Worm (Caenorhabditis elegans) whole organism, young adult: ENCODE measurements around the gene F28B12.1.

Experiments used
- B0035.1 ChIP-seq: sonication (generic microtip); optimal IDR thresholded peaks from 2 replicates; lab custom pipeline; 2016; ENCODE audit warnings: missing genetic modification characterization, mild to moderate bottlenecking, missing compliant biosample characterization, missing genotype, missing genetic modification reagents
- F10E7.11 ChIP-seq: sonication (generic microtip); optimal IDR thresholded peaks from 2 replicates; lab custom pipeline; 2017; ENCODE audit warnings: mild to moderate bottlenecking, missing genetic modification characterization, moderate library complexity, missing compliant biosample characterization
- F33H1.4 ChIP-seq: fragments of 200-800 bp; sonication (Bioruptor generic); IDR thresholded peaks from 2 replicates; pipeline ENCODE4 v1.3.6; 2022; ENCODE audit warnings: missing genetic modification reagents, missing genetic modification characterization, missing compliant biosample characterization
- F37B4.10 ChIP-seq: fragments of 200-800 bp; sonication (Bioruptor generic); IDR thresholded peaks from 2 replicates; pipeline ENCODE4 v1.3.6; 2022; ENCODE audit warnings: missing genetic modification characterization, missing compliant biosample characterization
- F57A8.1 ChIP-seq: fragments of 200-800 bp; sonication (Bioruptor generic); optimal IDR thresholded peaks from 2 replicates; lab custom pipeline; 2018; ENCODE audit warnings: mild to moderate bottlenecking, missing genetic modification characterization, moderate library complexity, missing compliant biosample characterization
- T07F8.4 ChIP-seq: sonication (generic microtip); optimal IDR thresholded peaks from 2 replicates; lab custom pipeline; 2016; ENCODE audit warnings: mild to moderate bottlenecking, missing genetic modification characterization, moderate library complexity, missing compliant biosample characterization
- Y53F4B.3 ChIP-seq: fragments of 200-800 bp; sonication (Bioruptor generic); IDR thresholded peaks from 2 replicates; pipeline ENCODE4 v1.3.6; 2022; ENCODE audit warnings: missing genetic modification reagents, missing genetic modification characterization, missing compliant biosample characterization
- Y56A3A.18 ChIP-seq: fragments of 200-800 bp; sonication (Bioruptor generic); IDR thresholded peaks from 2 replicates; pipeline ENCODE4 v1.3.6; 2022; ENCODE audit warnings: missing genetic modification reagents, missing genetic modification characterization, missing compliant biosample characterization
- athp-1 ChIP-seq: sonication (generic microtip); optimal IDR thresholded peaks from 2 replicates; lab custom pipeline; 2017; ENCODE audit warnings: mild to moderate bottlenecking, missing genetic modification characterization, missing compliant biosample characterization
- attf-5 ChIP-seq: fragments of 200-800 bp; sonication (Bioruptor generic); optimal IDR thresholded peaks from 2 replicates; lab custom pipeline; 2018; ENCODE audit warnings: mild to moderate bottlenecking, missing genetic modification characterization, missing compliant biosample characterization
- attf-6 ChIP-seq: fragments of 200-800 bp; sonication (Bioruptor generic); IDR thresholded peaks from 2 replicates; pipeline ENCODE4 v1.3.6; 2022; ENCODE audit warnings: missing genetic modification reagents, missing genetic modification characterization, missing compliant biosample characterization
- bed-1 ChIP-seq: fragments of 200-800 bp; sonication (Bioruptor generic); IDR thresholded peaks from 2 replicates; pipeline ENCODE4 v1.3.6; 2022; ENCODE audit warnings: missing genetic modification reagents, missing genetic modification characterization, missing compliant biosample characterization
- cebp-1 ChIP-seq, 2 experiments: fragments of 200-800 bp in 1 of 2; sonication (Bioruptor generic) in 1 of 2; sonication (generic microtip) in 1 of 2; IDR thresholded peaks in 1 of 2; optimal IDR thresholded peaks in 1 of 2; 2 replicates each; pipeline versions ENCODE4 v1.3.6 to Lab custom; 2017 to 2022; ENCODE audit warnings: missing compliant biosample characterization in 2 of 2, missing genetic modification characterization in 2 of 2, mild to moderate bottlenecking in 1 of 2, missing genetic modification reagents in 1 of 2, moderate library complexity in 1 of 2
- ceh-100 ChIP-seq: fragments of 200-800 bp; sonication (Bioruptor generic); IDR thresholded peaks from 2 replicates; pipeline ENCODE4 v1.3.6; 2022; ENCODE audit warnings: missing genetic modification reagents, missing genetic modification characterization, missing compliant biosample characterization
- ceh-58 ChIP-seq: fragments of 200-800 bp; sonication (Bioruptor generic); IDR thresholded peaks from 2 replicates; pipeline ENCODE4 v1.3.6; 2022; ENCODE audit warnings: missing genetic modification characterization, missing compliant biosample characterization
- chd-7 ChIP-seq: sonication (generic microtip); optimal IDR thresholded peaks from 2 replicates; lab custom pipeline; 2016; ENCODE audit warnings: mild to moderate bottlenecking, missing genetic modification characterization, moderate library complexity, missing compliant biosample characterization
- die-1 ChIP-seq: sonication (generic microtip); optimal IDR thresholded peaks from 2 replicates; lab custom pipeline; 2016; ENCODE audit warnings: missing genotype, mild to moderate bottlenecking, missing genetic modification characterization, missing compliant biosample characterization
- dpff-1 ChIP-seq: sonication (generic microtip); optimal IDR thresholded peaks from 2 replicates; lab custom pipeline; 2017; ENCODE audit warnings: mild to moderate bottlenecking, missing genetic modification characterization, missing compliant biosample characterization
- egl-44 ChIP-seq: fragments of 200-800 bp; sonication (Bioruptor generic); IDR thresholded peaks from 2 replicates; pipeline ENCODE4 v1.3.6; 2022; ENCODE audit warnings: missing genetic modification reagents, missing genetic modification characterization, missing compliant biosample characterization
- ekl-4 ChIP-seq: fragments of 200-800 bp; sonication (Bioruptor generic); IDR thresholded peaks from 2 replicates; pipeline ENCODE4 v1.3.6; 2022; ENCODE audit warnings: missing genetic modification reagents, missing genetic modification characterization, missing compliant biosample characterization
- fkh-3 ChIP-seq: sonication (generic microtip); optimal IDR thresholded peaks from 2 replicates; lab custom pipeline; 2016; ENCODE audit warnings: mild to moderate bottlenecking, missing genetic modification characterization, missing compliant biosample characterization
- hmg-1.2 ChIP-seq: fragments of 200-800 bp; sonication (Bioruptor generic); IDR thresholded peaks from 2 replicates; pipeline ENCODE4 v1.3.6; 2022; ENCODE audit warnings: missing genetic modification reagents, missing genetic modification characterization, missing compliant biosample characterization
- hrde-1 ChIP-seq: sonication (generic microtip); optimal IDR thresholded peaks from 2 replicates; lab custom pipeline; 2016; ENCODE audit warnings: missing genetic modification characterization, mild to moderate bottlenecking, missing compliant biosample characterization, moderate library complexity, missing genotype, missing genetic modification reagents, borderline replicate concordance
- lag-1 ChIP-seq: fragments of 200-800 bp; sonication (Bioruptor generic); IDR thresholded peaks from 2 replicates; pipeline ENCODE4 v1.3.6; 2022; ENCODE audit warnings: missing genetic modification reagents, missing genetic modification characterization, missing compliant biosample characterization
- let-526 ChIP-seq: fragments of 200-800 bp; sonication (Bioruptor generic); IDR thresholded peaks from 2 replicates; pipeline ENCODE4 v1.3.6; 2022; ENCODE audit warnings: missing genetic modification reagents, missing genetic modification characterization, missing compliant biosample characterization
- lin-26 ChIP-seq: fragments of 200-800 bp; sonication (Bioruptor generic); IDR thresholded peaks from 2 replicates; pipeline ENCODE4 v1.3.6; 2022; ENCODE audit warnings: missing genetic modification reagents, missing genetic modification characterization, missing compliant biosample characterization
- lin-35 ChIP-seq, 3 experiments: fragments of 150-350 bp in 2 of 3; sonication (generic microtip) in 1 of 3; optimal IDR thresholded peaks; 2 replicates each; lab custom pipeline; 2014 to 2018; ENCODE audit warnings: missing biosample characterization in 3 of 3, missing genetic modification characterization in 3 of 3, missing genetic modification reagents in 3 of 3
- mcd-1 ChIP-seq: fragments of 200-800 bp; sonication (Bioruptor generic); IDR thresholded peaks from 2 replicates; pipeline ENCODE4 v1.3.6; 2022; ENCODE audit warnings: missing genetic modification reagents, missing genetic modification characterization, missing compliant biosample characterization
- mxl-1 ChIP-seq: sonication (generic microtip); optimal IDR thresholded peaks from 2 replicates; lab custom pipeline; 2016; ENCODE audit warnings: missing genetic modification characterization, missing compliant biosample characterization
- nhr-90 ChIP-seq: sonication (generic microtip); optimal IDR thresholded peaks from 2 replicates; lab custom pipeline; 2016; ENCODE audit warnings: missing genotype, mild to moderate bottlenecking, missing genetic modification characterization, missing compliant biosample characterization
- rec-8 ChIP-seq, 2 experiments: sonication (generic microtip); optimal IDR thresholded peaks; 2 replicates each; lab custom pipeline; 2016; ENCODE audit warnings: mild to moderate bottlenecking in 2 of 2, missing genetic modification characterization in 2 of 2, missing genetic modification reagents in 2 of 2, missing genotype in 2 of 2, missing biosample characterization in 1 of 2, missing compliant biosample characterization in 1 of 2, moderate library complexity in 1 of 2
- repo-1 ChIP-seq: sonication (generic microtip); optimal IDR thresholded peaks from 2 replicates; lab custom pipeline; 2017; ENCODE audit warnings: mild to moderate bottlenecking, missing genetic modification characterization, missing compliant biosample characterization
- snpc-1.1 ChIP-seq: sonication (generic microtip); optimal IDR thresholded peaks from 2 replicates; lab custom pipeline; 2017; ENCODE audit warnings: missing genetic modification characterization, mild to moderate bottlenecking, missing compliant biosample characterization, antibody characterized with exemption, moderate library complexity, missing genotype, missing genetic modification reagents; ENCODE audit not compliant: insufficient read depth
- snpc-1.3 ChIP-seq: sonication (generic microtip); optimal IDR thresholded peaks from 2 replicates; lab custom pipeline; 2017; ENCODE audit warnings: missing genetic modification characterization, mild to moderate bottlenecking, missing compliant biosample characterization, antibody characterized with exemption, moderate library complexity, missing genotype, missing genetic modification reagents; ENCODE audit not compliant: insufficient read depth
- unc-130 ChIP-seq: sonication (generic microtip); optimal IDR thresholded peaks from 2 replicates; lab custom pipeline; 2016; ENCODE audit warnings: missing genetic modification reagents, missing genetic modification characterization, missing compliant biosample characterization
- unc-62 ChIP-seq: fragments of 150-350 bp; optimal IDR thresholded peaks from 2 replicates; lab custom pipeline; 2014; ENCODE audit warnings: missing biosample characterization, missing genetic modification reagents, missing genetic modification characterization
- zfh-2 ChIP-seq: fragments of 200-800 bp; sonication (Bioruptor generic); conservative IDR thresholded peaks from 2 replicates; pipeline ENCODE4 v1.3.6; 2022; ENCODE audit warnings: missing genetic modification reagents, missing genetic modification characterization, missing compliant biosample characterization
- ztf-22 ChIP-seq: fragments of 200-800 bp; sonication (Bioruptor generic); optimal IDR thresholded peaks from 2 replicates; lab custom pipeline; 2018; ENCODE audit warnings: mild to moderate bottlenecking, missing genetic modification characterization, moderate library complexity, missing compliant biosample characterization
- ztf-26 ChIP-seq: sonication (generic microtip); optimal IDR thresholded peaks from 2 replicates; lab custom pipeline; 2017; ENCODE audit warnings: missing genetic modification characterization, missing compliant biosample characterization
- ztf-3 ChIP-seq: fragments of 200-800 bp; sonication (Bioruptor generic); optimal IDR thresholded peaks from 2 replicates; lab custom pipeline; 2018; ENCODE audit warnings: mild to moderate bottlenecking, missing genetic modification characterization, missing compliant biosample characterization

Gene F28B12.1

DNA sequence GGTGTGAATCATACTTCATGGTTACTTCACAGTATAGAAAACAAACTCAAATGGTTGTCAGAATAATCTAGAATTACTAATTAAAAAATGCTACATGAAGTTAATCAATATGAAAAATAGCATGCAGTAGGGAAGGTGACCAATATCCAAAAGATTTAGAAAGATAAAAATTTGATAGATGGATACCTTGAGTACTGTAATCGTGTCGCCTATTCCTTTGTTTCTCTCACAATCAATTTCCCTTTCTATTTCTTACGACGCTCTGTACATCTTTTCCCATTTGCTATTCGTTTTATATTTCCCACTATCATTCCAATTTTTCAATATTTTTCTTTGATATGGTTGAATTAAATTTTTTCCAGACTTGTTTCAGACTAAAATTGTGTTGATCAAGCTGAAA is 18.6 kb downstream of the F28B12.1 start, which contains the start of gene B0034.7:
Gene B0034.7, plus strand, starts transcription at position 301 of the 400 bp plus-strand sequence.
- TF ChIP-seq dpff-1 (tag; lab: Kevin White, UChicago) = no peak
- no peak for TF ChIP-seq F57A8.1 (GFP tag; lab: Kevin White, UChicago)
- no peak for TF ChIP-seq rec-8 (tag; optimal IDR thresholded peaks at IDR 0.05; lab: Kevin White, UChicago)
- TF ChIP-seq ceh-100 (GFP tag; lab: Robert Waterston, UW) = no peak
- TF ChIP-seq lin-35 (GFP tag; optimal IDR thresholded peaks at IDR 0.05; lab: Kevin White, UChicago) = no peak
- TF ChIP-seq hrde-1 (tag; lab: Kevin White, UChicago) = no peak
- no peak for TF ChIP-seq ztf-3 (GFP tag; lab: Kevin White, UChicago)
- no peak for TF ChIP-seq F33H1.4 (GFP tag; lab: Robert Waterston, UW)
- TF ChIP-seq die-1 (tag; lab: Kevin White, UChicago) = no peak
- no peak for TF ChIP-seq attf-5 (GFP tag; lab: Kevin White, UChicago)
- no peak for TF ChIP-seq let-526 (GFP tag; lab: Robert Waterston, UW)

DNA sequence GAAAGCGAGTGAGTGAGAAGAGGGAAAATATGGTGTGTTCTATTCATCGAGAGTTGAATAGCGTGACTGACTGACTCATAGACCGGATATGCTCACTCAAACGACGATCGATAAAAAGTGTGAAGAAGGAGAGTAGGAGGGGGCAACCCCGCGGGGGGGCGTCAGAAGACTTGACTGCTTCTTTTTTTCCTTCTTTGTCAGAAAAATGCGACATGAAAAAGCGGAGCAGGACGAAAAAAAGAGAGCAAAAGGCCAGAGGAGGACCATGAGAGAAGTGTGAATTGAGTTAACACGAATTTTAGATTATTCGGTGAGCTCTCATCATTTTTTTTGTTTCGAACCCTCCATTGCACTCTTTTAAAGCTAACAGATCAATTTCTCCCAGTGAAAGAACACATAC is 19.6 kb downstream of the F28B12.1 start:
- peak; percentile 53; the same call in 1 of the 2 replicates for TF ChIP-seq zfh-2 (GFP tag; lab: Robert Waterston, UW)
- no peak for TF ChIP-seq T07F8.4 (tag; lab: Kevin White, UChicago)
- TF ChIP-seq snpc-1.1 (tag; lab: Kevin White, UChicago) = no peak
- TF ChIP-seq chd-7 (tag; lab: Kevin White, UChicago) = peak; percentile 2

DNA sequence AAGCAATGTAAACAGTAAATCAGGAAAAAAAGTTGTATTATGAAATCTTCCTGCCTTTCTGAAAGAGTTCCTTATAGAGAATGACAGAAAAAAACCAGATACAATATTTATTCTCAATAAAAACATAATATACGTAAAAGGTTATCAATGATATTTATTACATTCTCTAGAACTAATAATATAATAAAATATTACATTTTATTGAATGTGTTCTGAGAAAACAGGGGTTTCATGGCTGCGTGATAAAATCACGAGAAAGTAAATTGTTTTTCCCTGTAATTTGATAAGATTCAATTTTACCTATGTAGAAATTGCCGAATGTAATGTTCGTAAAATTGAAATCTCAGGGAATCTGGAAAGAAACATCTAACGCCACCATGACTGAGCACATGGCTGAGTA is 22.2 kb downstream of the F28B12.1 start:
- TF ChIP-seq hmg-1.2 = no peak
- TF ChIP-seq ztf-26 = no peak
- TF ChIP-seq ceh-58 = no peak
- TF ChIP-seq rec-8 (tag; optimal IDR thresholded peaks at IDR 0.05; lab: Kevin White, UChicago) = no peak
- no peak for TF ChIP-seq cebp-1 (GFP tag; IDR thresholded peaks at IDR 0.05; lab: Robert Waterston, UW)
- no peak for TF ChIP-seq cebp-1 (tag; optimal IDR thresholded peaks at IDR 0.05; lab: Kevin White, UChicago)
- no peak for TF ChIP-seq hrde-1 (tag; lab: Kevin White, UChicago)
- no peak for TF ChIP-seq Y53F4B.3 (GFP tag; lab: Robert Waterston, UW)
- no peak for TF ChIP-seq athp-1 (tag; lab: Kevin White, UChicago)
- no peak for TF ChIP-seq nhr-90 (tag; lab: Kevin White, UChicago)
- no peak for TF ChIP-seq lag-1
- TF ChIP-seq repo-1 = no peak
- no peak for TF ChIP-seq B0035.1 (tag; lab: Kevin White, UChicago)
- TF ChIP-seq ztf-3 (GFP tag; lab: Kevin White, UChicago) = no peak
- no peak for TF ChIP-seq F37B4.10 (GFP tag; lab: Robert Waterston, UW)
- TF ChIP-seq unc-62 (GFP tag; lab: Kevin White, UChicago) = no peak
- TF ChIP-seq lin-26 = no peak

DNA sequence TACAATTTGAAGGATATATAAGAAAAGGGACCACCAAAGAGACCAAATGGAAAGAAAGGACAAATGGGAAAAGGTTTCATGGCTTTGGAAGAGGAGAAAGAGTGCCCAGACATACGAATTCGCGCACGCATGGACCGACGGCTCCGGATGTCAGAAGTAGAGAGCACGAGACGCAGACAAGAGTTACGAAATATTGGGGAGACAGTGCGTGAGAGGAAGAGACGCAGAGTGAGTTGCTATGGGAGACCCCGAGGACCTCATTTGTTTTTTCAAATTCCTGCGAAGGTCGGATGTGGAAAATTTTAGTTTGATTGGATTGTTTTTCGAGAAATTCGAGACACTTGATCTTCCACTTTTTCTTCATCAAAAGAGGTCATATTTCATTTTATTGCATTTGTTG is 23.9 kb downstream of the F28B12.1 start:
- TF ChIP-seq cebp-1 (GFP tag; IDR thresholded peaks at IDR 0.05; lab: Robert Waterston, UW) (peak; percentile 73), cebp-1 (tag; optimal IDR thresholded peaks at IDR 0.05; lab: Kevin White, UChicago) (no peak), hmg-1.2 (peak; percentile 80), egl-44 (GFP tag; lab: Robert Waterston, UW) (no peak)

DNA sequence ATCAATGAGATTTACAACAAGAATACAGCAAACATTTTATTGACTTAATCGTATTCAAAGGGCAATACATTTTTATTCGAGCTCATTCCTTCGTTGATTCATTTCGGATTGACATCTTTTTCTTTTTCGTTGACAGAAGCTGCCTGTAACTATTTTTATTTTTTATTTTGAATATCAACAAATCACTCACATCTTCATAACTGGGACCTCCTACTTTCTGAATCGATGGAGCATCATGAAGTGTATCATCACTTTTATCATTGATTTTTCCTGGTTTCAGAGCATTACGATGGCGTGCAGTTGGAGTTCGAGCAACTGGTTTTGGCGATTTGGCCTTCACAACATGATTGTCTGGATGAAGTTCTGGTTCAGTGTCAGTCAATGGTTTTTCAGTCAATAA is 25.3 kb downstream of the F28B12.1 start, which contains the start of gene B0034.1:
Gene B0034.1, plus strand, starts transcription at position 301 of the 400 bp plus-strand sequence.
- no peak for TF ChIP-seq attf-6 (GFP tag; lab: Robert Waterston, UW)
- TF ChIP-seq ztf-22 = no peak
- TF ChIP-seq ceh-100 (GFP tag; lab: Robert Waterston, UW) = no peak
- no peak for TF ChIP-seq unc-62 (GFP tag; lab: Kevin White, UChicago)
- TF ChIP-seq snpc-1.3 (tag; lab: Kevin White, UChicago) = no peak
- no peak for TF ChIP-seq mxl-1
- TF ChIP-seq F33H1.4 (GFP tag; lab: Robert Waterston, UW) = no peak
- TF ChIP-seq mcd-1 = no peak
- TF ChIP-seq Y56A3A.18 (GFP tag; lab: Robert Waterston, UW) = no peak
- TF ChIP-seq unc-130 (GFP tag; lab: Kevin White, UChicago) = no peak
- no peak for TF ChIP-seq ekl-4 (GFP tag; lab: Robert Waterston, UW)
- no peak for TF ChIP-seq fkh-3 (tag; lab: Kevin White, UChicago)
- TF ChIP-seq F10E7.11 (tag; lab: Kevin White, UChicago) = no peak
- no peak for TF ChIP-seq hmg-1.2
- TF ChIP-seq chd-7 (tag; lab: Kevin White, UChicago) = no peak
- no peak for TF ChIP-seq bed-1 (GFP tag; lab: Robert Waterston, UW)
